Fruit fly (Drosophila melanogaster): ENCODE data around the gene CG9536.

CG9536 gene

DNA sequence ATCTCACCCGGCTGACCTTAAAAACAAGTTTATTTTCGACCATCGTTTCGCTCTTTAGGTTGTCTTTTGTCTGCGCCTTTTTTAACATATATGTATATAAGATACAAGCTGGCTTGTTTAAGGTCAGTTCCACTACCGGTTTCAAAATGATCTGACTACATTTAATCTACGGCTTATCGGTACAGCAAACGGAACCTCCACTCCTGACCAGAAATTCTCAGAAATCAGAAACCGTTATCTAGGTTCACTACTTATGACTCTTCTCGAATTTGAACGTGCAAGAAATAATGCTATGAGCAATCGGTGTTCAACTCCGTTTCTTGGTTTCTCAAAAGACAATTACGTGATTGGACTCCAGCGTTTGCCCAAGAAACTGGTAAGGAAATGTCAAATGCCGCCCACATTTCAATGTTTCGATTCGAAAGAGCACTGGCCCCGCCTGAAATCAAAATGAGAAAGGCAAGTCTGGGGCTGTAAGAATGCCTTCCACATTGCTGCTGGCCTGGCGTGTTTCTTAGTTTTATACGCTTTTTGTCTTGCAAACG is 6.6 kb downstream of the CG9536 start (continued):
- no peak for TF ChIP-seq caup (GFP tag; optimal IDR thresholded peaks at IDR 0.05; ENCODE audit: severe bottlenecking)
- TF ChIP-seq Hr78 (GFP tag; optimal IDR thresholded peaks at IDR 0.05) = peak in 1 of 2 experiments; percentile 28
- TF ChIP-seq CG7556 (GFP tag; optimal IDR thresholded peaks at IDR 0.05) = no peak
- no peak for TF ChIP-seq CG15479 (GFP tag; optimal IDR thresholded peaks at IDR 0.05)
- TF ChIP-seq CG13287 (GFP tag; IDR thresholded peaks at IDR 0.05; ENCODE audit: partially characterized antibody) = no peak
- TF ChIP-seq CG2712 (tag; optimal IDR thresholded peaks at IDR 0.05) = no peak
- TF ChIP-seq kni (GFP tag; optimal IDR thresholded peaks at IDR 0.05) = peak; percentile 20

DNA sequence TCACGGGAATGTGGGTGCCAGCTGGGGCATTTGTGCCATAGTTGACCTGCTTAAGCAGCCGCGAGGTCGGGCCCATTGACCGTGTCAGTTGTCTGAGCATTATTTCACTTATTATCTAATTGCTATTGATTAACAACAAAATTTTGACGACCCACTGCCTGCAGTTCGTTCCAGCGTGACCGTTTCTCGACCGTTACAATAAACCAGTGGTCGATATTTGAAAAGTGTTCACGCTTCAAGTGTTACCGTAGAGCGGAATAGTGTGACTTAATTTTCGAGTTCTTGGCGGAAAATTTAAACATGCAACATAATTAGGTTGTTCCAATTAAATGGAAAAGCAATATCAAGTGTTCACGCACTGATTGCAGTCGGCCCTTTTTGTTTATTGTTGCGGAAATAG is 9.3 kb downstream of the CG9536 start, which contains the start of gene HemK1:
Gene HemK1 (minus strand): TSS at position 190 of the 400 bp plus-strand sequence.
- TF ChIP-seq stwl (tag; optimal IDR thresholded peaks at IDR 0.05) (peak; percentile 66), Chrac-16 (GFP tag; optimal IDR thresholded peaks at IDR 0.05) (no peak), Nf-YC (tag; optimal IDR thresholded peaks at IDR 0.05) (peak; percentile 17), CG33213 (GFP tag; optimal IDR thresholded peaks at IDR 0.05) (peak; percentile 75), CG10274 (GFP tag; optimal IDR thresholded peaks at IDR 0.05) (no peak), nmo (GFP tag; optimal IDR thresholded peaks at IDR 0.05) (peak; percentile 43), Spps (tag; optimal IDR thresholded peaks at IDR 0.05) (no peak), Doc3 (GFP tag; IDR thresholded peaks at IDR 0.05; ENCODE audit: partially characterized antibody) (no peak), onecut (GFP tag; IDR thresholded peaks at IDR 0.05) (peak; percentile 78), hb (GFP tag; IDR thresholded peaks at IDR 0.05; ENCODE audit: partially characterized antibody) (no peak), gfzf (GFP tag; optimal IDR thresholded peaks at IDR 0.05) (peak; percentile 97), Scr (GFP tag; IDR thresholded peaks at IDR 0.05; ENCODE audit: partially characterized antibody) (peak; percentile 50), Sin3A (optimal IDR thresholded peaks at IDR 0.05) (peak; percentile 43), seq (GFP tag; IDR thresholded peaks at IDR 0.05) (no peak), Eip74EF (GFP tag; optimal IDR thresholded peaks at IDR 0.05) (peak in 1 of 2 experiments; percentile 16), E2f2 (GFP tag; IDR thresholded peaks at IDR 0.05) (peak; percentile 97), br (optimal IDR thresholded peaks at IDR 0.05) (no peak), gro (GFP tag; optimal IDR thresholded peaks at IDR 0.05) (peak; percentile 40), CG4707 (GFP tag; optimal IDR thresholded peaks at IDR 0.05) (peak; percentile 5), zfh2 (GFP tag; optimal IDR thresholded peaks at IDR 0.05) (peak; percentile 4), CG15601 (tag; optimal IDR thresholded peaks at IDR 0.05) (peak; percentile 31), Hr3 (GFP tag; optimal IDR thresholded peaks at IDR 0.05) (peak; percentile 4), Rfx (GFP tag; IDR thresholded peaks at IDR 0.05) (peak; percentile 40; the same call in 1 of the 2 replicates), otp (GFP tag; IDR thresholded peaks at IDR 0.05) (no peak), CG12391 (tag; optimal IDR thresholded peaks at IDR 0.05) (peak; percentile 42), CG2712 (tag; optimal IDR thresholded peaks at IDR 0.05) (peak; percentile 17), Dref (GFP tag; IDR thresholded peaks at IDR 0.05) (peak; percentile 38; the same call in 1 of the 2 replicates), sob (GFP tag; IDR thresholded peaks at IDR 0.05) (0 out of 2 replicates have a peak, but pooled peaks have one; percentile 23), kah (GFP tag; optimal IDR thresholded peaks at IDR 0.05) (peak; percentile 33), fu2 (GFP tag; optimal IDR thresholded peaks at IDR 0.05) (no peak), CG3995 (GFP tag; optimal IDR thresholded peaks at IDR 0.05) (peak; percentile 50), Myb (GFP tag; optimal IDR thresholded peaks at IDR 0.05) (peak; percentile 88), sug (tag; optimal IDR thresholded peaks at IDR 0.05) (peak; percentile 53), CG34376 (GFP tag; optimal IDR thresholded peaks at IDR 0.05) (peak; percentile 40), CG6254 (GFP tag; optimal IDR thresholded peaks at IDR 0.05) (no peak), CG16813 (GFP tag; IDR thresholded peaks at IDR 0.05; ENCODE audit: partially characterized antibody) (0 out of 3 replicates have a peak, but pooled peaks have one; percentile 42), Dad (GFP tag; optimal IDR thresholded peaks at IDR 0.05) (peak; percentile 21), ftz-f1 (GFP tag; optimal IDR thresholded peaks at IDR 0.05) (peak; percentile 97), CG9609 (GFP tag; optimal IDR thresholded peaks at IDR 0.05) (no peak), CG32767 (GFP tag; IDR thresholded peaks at IDR 0.05) (no peak), CG10654 (GFP tag; optimal IDR thresholded peaks at IDR 0.05) (no peak), Hmr (GFP tag; optimal IDR thresholded peaks at IDR 0.05) (peak; percentile 46)
